Fruit fly (Drosophila melanogaster) whole organism, embryonic: ENCODE results near the gene Ir87a.

Experiments
- Bteb2 ChIP-seq: fragments of 200-800 bp; sonication (Bioruptor generic); optimal IDR thresholded peaks from 2 replicates; lab custom pipeline; 2016; ENCODE audit warnings: missing biosample characterization, missing genetic modification characterization
- CG10366 ChIP-seq: fragments of 200-800 bp; sonication (Bioruptor generic); IDR thresholded peaks from 2 replicates; pipeline ENCODE4 v1.3.6; 2022; ENCODE audit warnings: missing biosample characterization, missing genetic modification characterization
- CG10462 ChIP-seq: fragments of 200-800 bp; sonication (Bioruptor generic); optimal IDR thresholded peaks from 2 replicates; lab custom pipeline; 2016; ENCODE audit warnings: missing biosample characterization, missing genetic modification characterization
- CG10565 ChIP-seq: fragments of 200-800 bp; sonication (Bioruptor generic); optimal IDR thresholded peaks from 3 replicates; lab custom pipeline; 2016; ENCODE audit warnings: missing biosample characterization, mild to moderate bottlenecking, missing genetic modification characterization
- CG10654 ChIP-seq: fragments of 200-800 bp; sonication (Bioruptor generic); optimal IDR thresholded peaks from 2 replicates; lab custom pipeline; 2016; ENCODE audit warnings: missing biosample characterization, missing genetic modification characterization
- CG15011 ChIP-seq: fragments of 200-800 bp; sonication (Bioruptor generic); optimal IDR thresholded peaks from 3 replicates; lab custom pipeline; 2018; ENCODE audit warnings: missing biosample characterization, mild to moderate bottlenecking, missing genetic modification characterization
- CG18476 ChIP-seq: fragments of 200-800 bp; sonication (Bioruptor generic); optimal IDR thresholded peaks from 2 replicates; lab custom pipeline; 2016; ENCODE audit warnings: missing biosample characterization, mild to moderate bottlenecking, missing genetic modification characterization
- CG2889 ChIP-seq: fragments of 200-800 bp; sonication (Bioruptor generic); IDR thresholded peaks from 3 replicates; pipeline ENCODE4 v1.3.6; 2022; ENCODE audit warnings: missing biosample characterization, missing genetic modification characterization
- CG30403 ChIP-seq: fragments of 200-800 bp; sonication (Bioruptor generic); optimal IDR thresholded peaks from 3 replicates; lab custom pipeline; 2016; ENCODE audit warnings: missing biosample characterization, missing genetic modification characterization
- CG32767 ChIP-seq: fragments of 200-800 bp; sonication (Bioruptor generic); IDR thresholded peaks from 2 replicates; pipeline ENCODE4 v1.3.6; 2022; ENCODE audit warnings: missing biosample characterization, missing genetic modification characterization
- CG5180 ChIP-seq: fragments of 200-800 bp; sonication (Bioruptor generic); optimal IDR thresholded peaks from 3 replicates; lab custom pipeline; 2017; ENCODE audit warnings: missing biosample characterization, missing genetic modification characterization, mild to moderate bottlenecking, moderate library complexity, missing genetic modification reagents
- CG6689 ChIP-seq: fragments of 200-800 bp; sonication (Bioruptor generic); IDR thresholded peaks from 2 replicates; pipeline ENCODE4 v1.3.6; 2022; ENCODE audit warnings: missing biosample characterization, missing genetic modification characterization
- CG7987 ChIP-seq: fragments of 200-800 bp; sonication (Bioruptor generic); optimal IDR thresholded peaks from 2 replicates; lab custom pipeline; 2018; ENCODE audit warnings: missing biosample characterization, mild to moderate bottlenecking, missing genetic modification characterization, moderate library complexity
- CG9817 ChIP-seq: fragments of 200-800 bp; sonication (Bioruptor generic); optimal IDR thresholded peaks from 2 replicates; lab custom pipeline; 2018; ENCODE audit warnings: missing biosample characterization, mild to moderate bottlenecking, missing genetic modification characterization, moderate library complexity
- CoRest ChIP-seq: fragments of 200-800 bp; sonication (Bioruptor generic); optimal IDR thresholded peaks from 3 replicates; lab custom pipeline; 2018; ENCODE audit warnings: missing biosample characterization, mild to moderate bottlenecking, missing genetic modification characterization, moderate library complexity
- Dref ChIP-seq: fragments of 200-800 bp; sonication (Bioruptor generic); IDR thresholded peaks from 2 replicates; pipeline ENCODE4 v1.3.6; 2022; ENCODE audit warnings: missing biosample characterization, missing genetic modification characterization
- Elba2 ChIP-seq: fragments of 200-800 bp; sonication (Bioruptor generic); optimal IDR thresholded peaks from 3 replicates; lab custom pipeline; 2016; ENCODE audit warnings: missing biosample characterization, missing genetic modification characterization
- GATAe ChIP-seq: fragments of 200-800 bp; sonication (Bioruptor generic); conservative IDR thresholded peaks from 2 replicates; pipeline ENCODE4 v1.3.6; 2022; ENCODE audit warnings: missing biosample characterization, missing genetic modification characterization
- H15 ChIP-seq: fragments of 200-800 bp; sonication (Bioruptor generic); IDR thresholded peaks from 3 replicates; pipeline ENCODE4 v1.3.6; 2022; ENCODE audit warnings: missing biosample characterization, missing genetic modification characterization
- Hsf ChIP-seq: fragments of 200-800 bp; sonication (Bioruptor generic); optimal IDR thresholded peaks from 3 replicates; lab custom pipeline; 2016; ENCODE audit warnings: missing biosample characterization, missing genetic modification characterization
- MESR4 ChIP-seq: fragments of 200-800 bp; sonication (Bioruptor generic); optimal IDR thresholded peaks from 2 replicates; lab custom pipeline; 2018; ENCODE audit warnings: missing biosample characterization, mild to moderate bottlenecking, missing genetic modification characterization, moderate library complexity
- NFAT ChIP-seq: fragments of 200-800 bp; sonication (Bioruptor generic); IDR thresholded peaks from 2 replicates; pipeline ENCODE4 v1.3.6; 2022; ENCODE audit warnings: missing biosample characterization, missing genetic modification characterization
- Opbp ChIP-seq: fragments of 200-800 bp; sonication (Bioruptor generic); IDR thresholded peaks from 3 replicates; pipeline ENCODE4 v1.3.6; 2022; ENCODE audit warnings: missing biosample characterization, missing genetic modification characterization; ENCODE audit not compliant: partially characterized antibody
- Ravus ChIP-seq: fragments of 200-800 bp; sonication (Bioruptor generic); IDR thresholded peaks from 2 replicates; pipeline ENCODE4 v1.3.6; 2022; ENCODE audit warnings: missing biosample characterization, missing genetic modification characterization
- Rx ChIP-seq: fragments of 200-800 bp; sonication (Bioruptor generic); IDR thresholded peaks from 2 replicates; pipeline ENCODE4 v1.3.6; 2022; ENCODE audit warnings: missing biosample characterization, missing genetic modification characterization
- Side ChIP-seq: fragments of 200-800 bp; sonication (Bioruptor generic); optimal IDR thresholded peaks from 2 replicates; lab custom pipeline; 2016; ENCODE audit warnings: missing biosample characterization, missing genetic modification characterization
- Six4 ChIP-seq: fragments of 200-800 bp; sonication (Bioruptor generic); optimal IDR thresholded peaks from 2 replicates; lab custom pipeline; 2016; ENCODE audit warnings: missing biosample characterization, missing genetic modification characterization
- Stat92E ChIP-seq, 3 experiments: fragments of >200 bp in 2 of 3; fragments of 200-800 bp in 1 of 3; sonication (Bioruptor generic) in 1 of 3; optimal IDR thresholded peaks; 2 replicates each; lab custom pipeline; 2017 to 2019; ENCODE audit warnings: missing biosample characterization in 3 of 3, missing genetic modification characterization in 3 of 3, mild to moderate bottlenecking in 1 of 3, moderate library complexity in 1 of 3
- ac ChIP-seq: fragments of 200-800 bp; sonication (Bioruptor generic); optimal IDR thresholded peaks from 3 replicates; lab custom pipeline; 2017; ENCODE audit warnings: missing biosample characterization, mild to moderate bottlenecking, missing genetic modification characterization
- fd3F ChIP-seq: fragments of 200-800 bp; sonication (Bioruptor generic); optimal IDR thresholded peaks from 2 replicates; lab custom pipeline; 2018; ENCODE audit warnings: missing biosample characterization, mild to moderate bottlenecking, missing genetic modification characterization, moderate library complexity
- gsb ChIP-seq: fragments of 200-800 bp; sonication (Bioruptor generic); IDR thresholded peaks from 2 replicates; pipeline ENCODE4 v1.3.6; 2022; ENCODE audit warnings: missing biosample characterization, missing genetic modification characterization
- gsb-n ChIP-seq: fragments of 200-800 bp; sonication (Bioruptor generic); optimal IDR thresholded peaks from 3 replicates; lab custom pipeline; 2018; ENCODE audit warnings: missing biosample characterization, mild to moderate bottlenecking, missing genetic modification characterization
- hb ChIP-seq: fragments of 200-800 bp; sonication (Bioruptor generic); IDR thresholded peaks from 3 replicates; pipeline ENCODE4 v1.3.6; 2022; ENCODE audit warnings: missing biosample characterization, missing genetic modification characterization; ENCODE audit not compliant: partially characterized antibody
- jigr1 ChIP-seq: fragments of 200-800 bp; sonication (Bioruptor generic); IDR thresholded peaks from 3 replicates; pipeline ENCODE4 v1.3.6; 2022; ENCODE audit warnings: missing biosample characterization, missing genetic modification characterization
- knrl ChIP-seq: fragments of 200-800 bp; sonication (Bioruptor generic); IDR thresholded peaks from 3 replicates; pipeline ENCODE4 v1.3.6; 2022; ENCODE audit warnings: missing biosample characterization, missing genetic modification characterization; ENCODE audit not compliant: partially characterized antibody
- lab ChIP-seq: fragments of 200-800 bp; sonication (Bioruptor generic); optimal IDR thresholded peaks from 3 replicates; lab custom pipeline; 2017; ENCODE audit warnings: missing biosample characterization, missing genetic modification characterization, mild to moderate bottlenecking, moderate library complexity, missing genetic modification reagents
- lmd ChIP-seq: fragments of 200-800 bp; sonication (Bioruptor generic); IDR thresholded peaks from 2 replicates; pipeline ENCODE4 v1.3.6; 2022; ENCODE audit warnings: missing biosample characterization, missing genetic modification characterization
- lola ChIP-seq, 3 experiments: fragments of >200 bp in 2 of 3; fragments of 200-800 bp in 1 of 3; sonication (Bioruptor generic) in 1 of 3; optimal IDR thresholded peaks; 2 replicates each; lab custom pipeline; 2017 to 2019; ENCODE audit warnings: missing biosample characterization in 3 of 3, missing genetic modification characterization in 3 of 3, mild to moderate bottlenecking in 1 of 3, moderate library complexity in 1 of 3
- mld ChIP-seq: fragments of 200-800 bp; sonication (Bioruptor generic); IDR thresholded peaks from 3 replicates; pipeline ENCODE4 v1.3.6; 2022; ENCODE audit warnings: missing biosample characterization, missing genetic modification characterization; ENCODE audit not compliant: partially characterized antibody
- nerfin-2 ChIP-seq: fragments of 200-800 bp; sonication (Bioruptor generic); IDR thresholded peaks from 2 replicates; pipeline ENCODE4 v1.3.6; 2022; ENCODE audit warnings: missing biosample characterization, missing genetic modification characterization; ENCODE audit not compliant: partially characterized antibody
- psq ChIP-seq: fragments of 200-800 bp; sonication (Bioruptor generic); optimal IDR thresholded peaks from 2 replicates; lab custom pipeline; 2017; ENCODE audit warnings: missing biosample characterization, missing genetic modification characterization
- run ChIP-seq: fragments of 200-800 bp; sonication (Bioruptor generic); optimal IDR thresholded peaks from 3 replicates; lab custom pipeline; 2018; ENCODE audit warnings: missing biosample characterization, mild to moderate bottlenecking, missing genetic modification characterization
- slp2 ChIP-seq: fragments of 200-800 bp; sonication (Bioruptor generic); optimal IDR thresholded peaks from 2 replicates; lab custom pipeline; 2016; ENCODE audit warnings: missing biosample characterization, missing genetic modification characterization
- sr ChIP-seq: fragments of 200-800 bp; sonication (Bioruptor generic); IDR thresholded peaks from 3 replicates; pipeline ENCODE4 v1.3.6; 2022; ENCODE audit warnings: missing biosample characterization, missing genetic modification characterization
- tna ChIP-seq: fragments of 200-800 bp; sonication (Bioruptor generic); IDR thresholded peaks from 2 replicates; pipeline ENCODE4 v1.3.6; 2022; ENCODE audit warnings: missing biosample characterization, missing genetic modification characterization; ENCODE audit not compliant: partially characterized antibody
- unc-4 ChIP-seq: fragments of 200-800 bp; sonication (Bioruptor generic); IDR thresholded peaks from 2 replicates; pipeline ENCODE4 v1.3.6; 2022; ENCODE audit warnings: missing biosample characterization, missing genetic modification characterization; ENCODE audit not compliant: partially characterized antibody
- vnd ChIP-seq: fragments of 200-800 bp; sonication (Bioruptor generic); IDR thresholded peaks from 3 replicates; pipeline ENCODE4 v1.3.6; 2022; ENCODE audit warnings: missing biosample characterization, missing genetic modification characterization; ENCODE audit not compliant: partially characterized antibody
- z ChIP-seq: fragments of 200-800 bp; sonication (Bioruptor generic); IDR thresholded peaks from 3 replicates; pipeline ENCODE4 v1.3.6; 2022; ENCODE audit warnings: missing biosample characterization, missing genetic modification characterization

Gene Ir87a

DNA sequence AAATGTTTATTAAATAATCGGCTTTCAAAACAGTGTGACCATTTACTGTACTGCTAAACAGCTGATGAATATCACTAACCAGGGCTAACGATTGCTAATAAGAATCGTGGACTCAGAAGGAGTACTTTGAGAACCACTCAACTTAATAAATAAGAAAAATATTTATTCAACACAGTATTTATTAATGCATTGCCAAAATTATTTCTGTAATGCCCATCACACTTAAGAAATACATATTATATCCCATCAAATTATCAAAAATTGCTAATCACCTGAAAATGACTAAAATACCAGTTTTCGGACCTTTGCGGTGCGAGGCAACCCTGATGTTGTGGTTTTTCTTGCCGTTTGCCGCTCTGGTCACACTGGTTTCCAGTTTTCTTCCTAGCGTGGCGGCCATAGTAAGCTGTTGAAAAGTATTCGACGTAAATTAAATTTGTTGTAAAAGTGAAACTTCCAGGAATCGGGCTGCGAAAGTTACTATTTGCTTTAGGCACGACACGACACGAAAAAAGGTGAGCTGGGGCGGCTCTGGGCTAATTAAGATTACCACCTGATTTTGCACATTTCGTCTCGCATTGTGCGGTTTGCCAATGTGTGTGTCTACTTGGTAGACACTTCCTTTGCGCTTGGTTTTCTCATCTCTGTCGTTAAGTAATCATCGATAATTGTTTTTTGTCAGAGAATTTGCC lies 38.2 kb upstream of the Ir87a start, which contains the start of the genes mRpS21 and Droj2 (continued):
- peak; percentile 55; the same call in 2 of the 3 replicates for TF ChIP-seq knrl (GFP tag; lab: Robert Waterston, UW)
- 0 out of 2 replicates have a peak, but pooled peaks have one; percentile 28 for TF ChIP-seq Dref (GFP tag; lab: Robert Waterston, UW)
- no peak for TF ChIP-seq CG10462 (GFP tag; lab: Kevin White, UChicago)
- no peak for TF ChIP-seq CG32767 (GFP tag; lab: Robert Waterston, UW)
- peak; percentile 37 for TF ChIP-seq CG10654 (GFP tag; lab: Kevin White, UChicago)
- TF ChIP-seq MESR4, result peak; percentile 74
- TF ChIP-seq CG6689 (GFP tag; lab: Robert Waterston, UW), result no peak
- TF ChIP-seq Side (GFP tag; lab: Kevin White, UChicago), result no peak
- no peak for TF ChIP-seq gsb (GFP tag; lab: Robert Waterston, UW)
- TF ChIP-seq z (GFP tag; lab: Robert Waterston, UW), result no peak
- 0 out of 3 replicates have a peak, but pooled peaks have one; percentile 27 for TF ChIP-seq H15 (GFP tag; lab: Robert Waterston, UW)
- TF ChIP-seq Elba2 (GFP tag; lab: Kevin White, UChicago), result peak; percentile 95
- TF ChIP-seq nerfin-2, result no peak
- no peak for TF ChIP-seq gsb-n (tag; lab: Kevin White, UChicago)
- no peak for TF ChIP-seq run (tag; lab: Kevin White, UChicago)
- no peak for TF ChIP-seq Ravus (GFP tag; lab: Robert Waterston, UW)
- no peak for TF ChIP-seq CG10565 (GFP tag; lab: Kevin White, UChicago)
- no peak for TF ChIP-seq Opbp (GFP tag; lab: Robert Waterston, UW)
- peak in 1 of 3 experiments; percentile 63 for TF ChIP-seq Stat92E (GFP tag; optimal IDR thresholded peaks at IDR 0.05; lab: Kevin White, UChicago)
- peak; percentile 26 for TF ChIP-seq slp2 (GFP tag; lab: Kevin White, UChicago)
- TF ChIP-seq CG10366 (GFP tag; lab: Robert Waterston, UW), result peak; percentile 11; the same call in 1 of the 2 replicates
- TF ChIP-seq hb (GFP tag; lab: Robert Waterston, UW), result no peak
- peak; percentile 52; the same call in 1 of the 2 replicates for TF ChIP-seq lmd
- peak; percentile 50 for TF ChIP-seq Six4 (GFP tag; lab: Kevin White, UChicago)
- no peak for TF ChIP-seq CG2889
- peak; percentile 70 for TF ChIP-seq CG30403
- TF ChIP-seq ac (GFP tag; lab: Kevin White, UChicago), result no peak
- TF ChIP-seq vnd (GFP tag; lab: Robert Waterston, UW), result no peak; the same call in 2 of the 3 replicates
- TF ChIP-seq fd3F (GFP tag; lab: Kevin White, UChicago), result peak; percentile 48
- TF ChIP-seq CG5180 (GFP tag; lab: Kevin White, UChicago), result no peak
- no peak for TF ChIP-seq psq
- TF ChIP-seq CG9817 (tag; lab: Kevin White, UChicago), result peak; percentile 75
- TF ChIP-seq sr (GFP tag; lab: Robert Waterston, UW), result 0 out of 3 replicates have a peak, but pooled peaks have one; percentile 19
- TF ChIP-seq NFAT (GFP tag; lab: Robert Waterston, UW), result peak; percentile 52
- no peak for TF ChIP-seq Rx (GFP tag; lab: Robert Waterston, UW)
- no peak for TF ChIP-seq jigr1 (GFP tag; lab: Robert Waterston, UW)
- TF ChIP-seq Bteb2, result no peak
- peak in 1 of 3 experiments; percentile 58 for TF ChIP-seq lola (GFP tag; optimal IDR thresholded peaks at IDR 0.05; lab: Kevin White, UChicago)
- no peak for TF ChIP-seq unc-4
- no peak for TF ChIP-seq GATAe
- no peak for TF ChIP-seq mld (GFP tag; lab: Robert Waterston, UW)
- TF ChIP-seq CG15011 (GFP tag; lab: Kevin White, UChicago), result no peak
- peak; percentile 44 for TF ChIP-seq lab
- TF ChIP-seq tna (GFP tag; lab: Robert Waterston, UW), result no peak
- peak; percentile 34 for TF ChIP-seq Hsf (GFP tag; lab: Kevin White, UChicago)
- no peak for TF ChIP-seq CG7987 (GFP tag; lab: Kevin White, UChicago)
- peak; percentile 16 for TF ChIP-seq CG18476 (GFP tag; lab: Kevin White, UChicago)
- TF ChIP-seq CoRest (tag; lab: Kevin White, UChicago), result peak; percentile 82
